Fruit fly (Drosophila melanogaster) whole organism, embryonic: Measurements from ENCODE around the gene CG8097.

ENCODE experiments used
- Ada2b ChIP-seq: fragments of 200-800 bp; sonication (Bioruptor generic); IDR thresholded peaks from 2 replicates; pipeline ENCODE4 v1.3.6; 2022; ENCODE audit warnings: missing biosample characterization, missing genetic modification characterization
- CG10959 ChIP-seq: fragments of 200-800 bp; sonication (Bioruptor generic); IDR thresholded peaks from 2 replicates; pipeline ENCODE4 v1.3.6; 2022; ENCODE audit warnings: missing biosample characterization, missing genetic modification characterization
- CG12219 ChIP-seq: fragments of 200-800 bp; sonication (Bioruptor generic); optimal IDR thresholded peaks from 3 replicates; lab custom pipeline; 2018; ENCODE audit warnings: missing biosample characterization, mild to moderate bottlenecking, missing genetic modification characterization
- CG12391 ChIP-seq: fragments of 200-800 bp; sonication (Bioruptor generic); optimal IDR thresholded peaks from 3 replicates; lab custom pipeline; 2018; ENCODE audit warnings: missing biosample characterization, mild to moderate bottlenecking, missing genetic modification characterization, moderate library complexity
- CG13624 ChIP-seq: fragments of 200-800 bp; sonication (Bioruptor generic); optimal IDR thresholded peaks from 2 replicates; lab custom pipeline; 2016; ENCODE audit warnings: missing biosample characterization, missing genetic modification characterization
- CG15696 ChIP-seq: fragments of 200-800 bp; sonication (Bioruptor generic); optimal IDR thresholded peaks from 2 replicates; lab custom pipeline; 2019; ENCODE audit warnings: missing biosample characterization, mild to moderate bottlenecking, missing genetic modification characterization, moderate library complexity
- CG16813 ChIP-seq: fragments of 200-800 bp; sonication (Bioruptor generic); IDR thresholded peaks from 3 replicates; pipeline ENCODE4 v1.3.6; 2022; ENCODE audit warnings: missing biosample characterization, missing genetic modification characterization; ENCODE audit not compliant: partially characterized antibody
- CG17829 ChIP-seq: fragments of 200-800 bp; optimal IDR thresholded peaks from 2 replicates; lab custom pipeline; 2019; ENCODE audit warnings: missing biosample characterization, mild to moderate bottlenecking, missing genetic modification characterization, moderate library complexity
- CG18619 ChIP-seq: fragments of 200-800 bp; sonication (Bioruptor generic); optimal IDR thresholded peaks from 3 replicates; lab custom pipeline; 2017; ENCODE audit warnings: missing biosample characterization, mild to moderate bottlenecking, missing genetic modification characterization
- CG31365 ChIP-seq: fragments of 200-800 bp; sonication (Bioruptor generic); optimal IDR thresholded peaks from 2 replicates; lab custom pipeline; 2018; ENCODE audit warnings: missing biosample characterization, mild to moderate bottlenecking, missing genetic modification characterization
- CG31441 ChIP-seq: fragments of 200-800 bp; sonication (Bioruptor generic); IDR thresholded peaks from 2 replicates; pipeline ENCODE4 v1.3.6; 2022; ENCODE audit warnings: missing biosample characterization, missing genetic modification characterization
- CG3281 ChIP-seq: fragments of 200-800 bp; sonication (Bioruptor generic); optimal IDR thresholded peaks from 3 replicates; lab custom pipeline; 2017; ENCODE audit warnings: missing biosample characterization, mild to moderate bottlenecking, missing genetic modification characterization
- CG3407 ChIP-seq: fragments of 200-800 bp; sonication (Bioruptor generic); optimal IDR thresholded peaks from 2 replicates; lab custom pipeline; 2018; ENCODE audit warnings: missing biosample characterization, mild to moderate bottlenecking, missing genetic modification characterization
- CG34224 ChIP-seq: fragments of 200-800 bp; sonication (Bioruptor generic); IDR thresholded peaks from 3 replicates; pipeline ENCODE4 v1.3.6; 2022; ENCODE audit warnings: missing biosample characterization, missing genetic modification characterization; ENCODE audit not compliant: partially characterized antibody
- CG4854 ChIP-seq: fragments of 200-800 bp; sonication (Bioruptor generic); optimal IDR thresholded peaks from 2 replicates; lab custom pipeline; 2016; ENCODE audit warnings: missing biosample characterization, missing genetic modification characterization, inconsistent platforms
- CG7556 ChIP-seq: fragments of 200-800 bp; sonication (Bioruptor generic); optimal IDR thresholded peaks from 2 replicates; lab custom pipeline; 2017; ENCODE audit warnings: missing biosample characterization, mild to moderate bottlenecking, missing genetic modification characterization
- CG7839 ChIP-seq: fragments of 200-800 bp; sonication (Bioruptor generic); optimal IDR thresholded peaks from 3 replicates; lab custom pipeline; 2018; ENCODE audit warnings: missing biosample characterization, mild to moderate bottlenecking, missing genetic modification characterization, moderate library complexity
- CG7963 ChIP-seq: fragments of 200-800 bp; sonication (Bioruptor generic); IDR thresholded peaks from 3 replicates; pipeline ENCODE4 v1.3.6; 2022; ENCODE audit warnings: missing biosample characterization, missing genetic modification characterization; ENCODE audit not compliant: partially characterized antibody
- Dfd ChIP-seq, 2 experiments: fragments of >200 bp; optimal IDR thresholded peaks; 2 replicates each; lab custom pipeline; 2017; ENCODE audit warnings: missing biosample characterization in 2 of 2, missing genetic modification characterization in 2 of 2
- Dll ChIP-seq: fragments of 200-800 bp; sonication (Bioruptor generic); IDR thresholded peaks from 4 replicates; pipeline ENCODE4 v1.3.6; 2022; ENCODE audit warnings: missing biosample characterization, missing genetic modification characterization; ENCODE audit not compliant: partially characterized antibody
- ERR ChIP-seq: fragments of 200-800 bp; sonication (Bioruptor generic); optimal IDR thresholded peaks from 2 replicates; lab custom pipeline; 2016; ENCODE audit warnings: missing biosample characterization, missing genetic modification characterization
- Ets65A ChIP-seq: fragments of 200-800 bp; sonication (Bioruptor generic); peaks from one replicate; lab custom pipeline; 2016; ENCODE audit warnings: missing biosample characterization, missing genetic modification characterization
- H15 ChIP-seq: fragments of 200-800 bp; sonication (Bioruptor generic); IDR thresholded peaks from 3 replicates; pipeline ENCODE4 v1.3.6; 2022; ENCODE audit warnings: missing biosample characterization, missing genetic modification characterization
- HLH54F ChIP-seq: fragments of 200-800 bp; sonication (Bioruptor generic); optimal IDR thresholded peaks from 3 replicates; lab custom pipeline; 2016; ENCODE audit warnings: missing biosample characterization, missing genetic modification characterization
- Hr39 ChIP-seq: fragments of >200 bp; optimal IDR thresholded peaks from 2 replicates; lab custom pipeline; 2017
- NFAT ChIP-seq: fragments of 200-800 bp; sonication (Bioruptor generic); IDR thresholded peaks from 2 replicates; pipeline ENCODE4 v1.3.6; 2022; ENCODE audit warnings: missing biosample characterization, missing genetic modification characterization
- Poxn ChIP-seq: fragments of 200-800 bp; sonication (Bioruptor generic); IDR thresholded peaks from 2 replicates; pipeline ENCODE4 v1.3.6; 2022; ENCODE audit warnings: missing biosample characterization, missing genetic modification characterization
- Rfx ChIP-seq: fragments of 200-800 bp; sonication (Bioruptor generic); IDR thresholded peaks from 2 replicates; pipeline ENCODE4 v1.3.6; 2022; ENCODE audit warnings: missing biosample characterization, missing genetic modification characterization
- Taf1 ChIP-seq: fragments of 200-800 bp; sonication (Bioruptor generic); IDR thresholded peaks from 2 replicates; pipeline ENCODE4 v1.3.6; 2022; ENCODE audit warnings: missing biosample characterization, missing genetic modification characterization
- Tbp ChIP-seq: fragments of >200 bp; optimal IDR thresholded peaks from 2 replicates; lab custom pipeline; 2018; ENCODE audit warnings: missing biosample characterization, missing genetic modification characterization
- Usf ChIP-seq: fragments of 200-800 bp; sonication (Bioruptor generic); optimal IDR thresholded peaks from 2 replicates; lab custom pipeline; 2017; ENCODE audit warnings: missing genotype, missing biosample characterization, missing genetic modification characterization
- al ChIP-seq: fragments of 200-800 bp; sonication (Bioruptor generic); IDR thresholded peaks from 2 replicates; pipeline ENCODE4 v1.3.6; 2022; ENCODE audit warnings: missing biosample characterization, missing genetic modification characterization
- bigmax ChIP-seq: fragments of 200-800 bp; sonication (Bioruptor generic); optimal IDR thresholded peaks from 2 replicates; lab custom pipeline; 2018; ENCODE audit warnings: missing biosample characterization, mild to moderate bottlenecking, missing genetic modification characterization
- cas ChIP-seq: fragments of 200-800 bp; sonication (Bioruptor generic); IDR thresholded peaks from 2 replicates; pipeline ENCODE4 v1.3.6; 2022; ENCODE audit warnings: missing biosample characterization, missing genetic modification characterization
- chif ChIP-seq, 2 experiments: fragments of 200-800 bp; sonication (Bioruptor generic); optimal IDR thresholded peaks; 3 replicates each; lab custom pipeline; 2016; ENCODE audit warnings: missing biosample characterization in 2 of 2, missing genetic modification characterization in 2 of 2
- ci ChIP-seq: fragments of 200-800 bp; sonication (Bioruptor generic); IDR thresholded peaks from 3 replicates; pipeline ENCODE4 v1.3.6; 2022; ENCODE audit warnings: missing biosample characterization, missing genetic modification characterization
- crc ChIP-seq: fragments of 200-800 bp; sonication (Bioruptor generic); optimal IDR thresholded peaks from 2 replicates; lab custom pipeline; 2016; ENCODE audit warnings: missing biosample characterization, missing genetic modification characterization
- croc ChIP-seq: fragments of 200-800 bp; sonication (Bioruptor generic); conservative IDR thresholded peaks from 3 replicates; pipeline ENCODE4 v1.3.6; 2022; ENCODE audit warnings: missing biosample characterization, missing genetic modification characterization
- da ChIP-seq: fragments of 200-800 bp; sonication (Bioruptor generic); optimal IDR thresholded peaks from 2 replicates; lab custom pipeline; 2016; ENCODE audit warnings: missing biosample characterization, missing genetic modification characterization
- dpn ChIP-seq, 2 experiments: fragments of 200-800 bp; sonication (Bioruptor generic); optimal IDR thresholded peaks; 3 replicates each; lab custom pipeline; 2016; ENCODE audit warnings: missing biosample characterization in 2 of 2, missing genetic modification characterization in 2 of 2
- ems ChIP-seq: fragments of 200-800 bp; sonication (Bioruptor generic); optimal IDR thresholded peaks from 3 replicates; lab custom pipeline; 2016; ENCODE audit warnings: missing biosample characterization, missing genetic modification characterization
- gem ChIP-seq: fragments of 200-800 bp; sonication (Bioruptor generic); optimal IDR thresholded peaks from 2 replicates; lab custom pipeline; 2019; ENCODE audit warnings: missing biosample characterization, mild to moderate bottlenecking, missing genetic modification characterization, moderate library complexity
- ham ChIP-seq: fragments of 200-800 bp; sonication (Bioruptor generic); IDR thresholded peaks from 2 replicates; pipeline ENCODE4 v1.3.6; 2022; ENCODE audit warnings: missing biosample characterization, missing genetic modification characterization
- hkb ChIP-seq, 2 experiments: fragments of 200-800 bp in 1 of 2; fragments of >200 bp in 1 of 2; sonication (Bioruptor generic) in 1 of 2; IDR thresholded peaks in 1 of 2; optimal IDR thresholded peaks in 1 of 2; 2 replicates each; pipeline versions ENCODE4 v1.3.6 to Lab custom; 2017 to 2022; ENCODE audit warnings: missing biosample characterization in 1 of 2, missing genetic modification characterization in 1 of 2
- hth ChIP-seq: fragments of >200 bp; optimal IDR thresholded peaks from 2 replicates; lab custom pipeline; 2017; ENCODE audit warnings: inconsistent platforms
- ind ChIP-seq: fragments of 200-800 bp; sonication (Bioruptor generic); optimal IDR thresholded peaks from 3 replicates; lab custom pipeline; 2016; ENCODE audit warnings: missing biosample characterization, missing genetic modification characterization
- insv ChIP-seq, 2 experiments: fragments of 200-800 bp; sonication (Bioruptor generic); optimal IDR thresholded peaks; 3 replicates each; lab custom pipeline; 2016 to 2018; ENCODE audit warnings: missing biosample characterization in 2 of 2, missing genetic modification characterization in 2 of 2
- luna ChIP-seq: fragments of 200-800 bp; sonication (Bioruptor generic); optimal IDR thresholded peaks from 2 replicates; lab custom pipeline; 2016; ENCODE audit warnings: missing biosample characterization, missing genetic modification characterization
- peb ChIP-seq: fragments of 200-800 bp; sonication (Bioruptor generic); IDR thresholded peaks from 2 replicates; pipeline ENCODE4 v1.3.6; 2022; ENCODE audit warnings: missing biosample characterization, missing genetic modification characterization
- pum ChIP-seq: fragments of 200-800 bp; sonication (Bioruptor generic); optimal IDR thresholded peaks from 2 replicates; lab custom pipeline; 2016; ENCODE audit warnings: missing biosample characterization, missing genetic modification characterization
- repo ChIP-seq: fragments of 200-800 bp; sonication (Bioruptor generic); optimal IDR thresholded peaks from 2 replicates; lab custom pipeline; 2016; ENCODE audit warnings: missing biosample characterization, missing genetic modification characterization
- toy ChIP-seq: fragments of 200-800 bp; sonication (Bioruptor generic); IDR thresholded peaks from 2 replicates; pipeline ENCODE4 v1.3.6; 2022; ENCODE audit warnings: missing biosample characterization, missing genetic modification characterization

The CG8097 gene

dm6 chrX:15579579-15579978 is 3.4 kb upstream of the CG8097 start (continued):
- TF ChIP-seq CG18619 (GFP tag; lab: Kevin White, UChicago): peak; percentile 89
- peak in 1 of 2 experiments; percentile 51 for TF ChIP-seq insv (GFP tag; optimal IDR thresholded peaks at IDR 0.05; lab: Kevin White, UChicago)
- no peak for TF ChIP-seq Dfd (GFP tag; optimal IDR thresholded peaks at IDR 0.05; lab: Kevin White, UChicago)
- peak; percentile 96 for TF ChIP-seq ci (GFP tag; lab: Robert Waterston, UW)
- peak; percentile 89 for TF ChIP-seq CG17829 (tag; lab: Kevin White, UChicago)
- no peak for TF ChIP-seq hkb (optimal IDR thresholded peaks at IDR 0.05; lab: Kevin White, UChicago)
- TF ChIP-seq hkb (GFP tag; IDR thresholded peaks at IDR 0.05; lab: Robert Waterston, UW): peak; percentile 92
- peak; percentile 86 for TF ChIP-seq CG12391 (tag; lab: Kevin White, UChicago)
- peak; percentile 95 for TF ChIP-seq CG13624 (GFP tag; lab: Kevin White, UChicago)
- TF ChIP-seq Dll: no peak
- TF ChIP-seq NFAT: peak; percentile 96
- TF ChIP-seq Rfx: peak; percentile 98
- peak; percentile 89 for TF ChIP-seq CG15696 (tag; lab: Kevin White, UChicago)
- TF ChIP-seq luna (GFP tag; lab: Kevin White, UChicago): peak; percentile 88
- peak; percentile 93 for TF ChIP-seq Taf1 (GFP tag; lab: Robert Waterston, UW)
- TF ChIP-seq ham (GFP tag; lab: Robert Waterston, UW): peak; percentile 69
- TF ChIP-seq repo (GFP tag; lab: Kevin White, UChicago): peak; percentile 90
- peak; percentile 92 for TF ChIP-seq CG3281 (GFP tag; lab: Kevin White, UChicago)
- TF ChIP-seq ind (GFP tag; lab: Kevin White, UChicago): peak; percentile 94
- TF ChIP-seq pum: peak; percentile 91
- TF ChIP-seq al (GFP tag; lab: Robert Waterston, UW): peak; percentile 93
- peak; percentile 79 for TF ChIP-seq CG31365 (tag; lab: Kevin White, UChicago)
- TF ChIP-seq cas: peak; percentile 89
- TF ChIP-seq Ets65A (GFP tag; lab: Kevin White, UChicago): peak; percentile 97
- TF ChIP-seq CG7963 (GFP tag; lab: Robert Waterston, UW): no peak
- peak; percentile 85 for TF ChIP-seq CG7556 (GFP tag; lab: Kevin White, UChicago)
- TF ChIP-seq Usf (GFP tag; lab: Kevin White, UChicago): peak; percentile 80
- TF ChIP-seq dpn (GFP tag; optimal IDR thresholded peaks at IDR 0.05; lab: Kevin White, UChicago): peak; percentile 93 to 96
- no peak for TF ChIP-seq Hr39 (lab: Kevin White, UChicago)
- peak; percentile 34 for TF ChIP-seq bigmax (GFP tag; lab: Kevin White, UChicago)
- peak; percentile 76 for TF ChIP-seq CG3407
- peak; percentile 62 for TF ChIP-seq da (GFP tag; lab: Kevin White, UChicago)
- TF ChIP-seq CG7839 (tag; lab: Kevin White, UChicago): peak; percentile 95
- no peak for TF ChIP-seq CG34224 (GFP tag; lab: Robert Waterston, UW)
- peak; percentile 86 for TF ChIP-seq crc (GFP tag; lab: Kevin White, UChicago)
- peak; percentile 90 for TF ChIP-seq H15
- TF ChIP-seq Tbp (GFP tag; lab: Kevin White, UChicago): no peak
- peak; percentile 84 for TF ChIP-seq CG31441 (GFP tag; lab: Robert Waterston, UW)
- peak; percentile 92 for TF ChIP-seq CG10959 (GFP tag; lab: Robert Waterston, UW)
- TF ChIP-seq Poxn (GFP tag; lab: Robert Waterston, UW): peak; percentile 90
- peak; percentile 78 for TF ChIP-seq peb (GFP tag; lab: Robert Waterston, UW)
- TF ChIP-seq ERR (GFP tag; lab: Kevin White, UChicago): peak; percentile 91
- peak; percentile 91 for TF ChIP-seq gem (tag; lab: Kevin White, UChicago)
- peak; percentile 78 for TF ChIP-seq toy (GFP tag; lab: Robert Waterston, UW)
- peak; percentile 90 to 92 for TF ChIP-seq chif (GFP tag; optimal IDR thresholded peaks at IDR 0.05; lab: Kevin White, UChicago)
- TF ChIP-seq Ada2b (GFP tag; lab: Robert Waterston, UW): peak; percentile 95
- no peak for TF ChIP-seq CG16813
- peak; percentile 73 for TF ChIP-seq croc (GFP tag; lab: Robert Waterston, UW)
- TF ChIP-seq CG12219 (GFP tag; lab: Kevin White, UChicago): peak; percentile 91
- TF ChIP-seq HLH54F (GFP tag; lab: Kevin White, UChicago): peak; percentile 94
- peak; percentile 90 for TF ChIP-seq CG4854
- TF ChIP-seq ems: peak; percentile 90
- TF ChIP-seq hth: no peak
